Fruit fly (Drosophila melanogaster): ENCODE data around the gene crp.

crp gene

DNA sequence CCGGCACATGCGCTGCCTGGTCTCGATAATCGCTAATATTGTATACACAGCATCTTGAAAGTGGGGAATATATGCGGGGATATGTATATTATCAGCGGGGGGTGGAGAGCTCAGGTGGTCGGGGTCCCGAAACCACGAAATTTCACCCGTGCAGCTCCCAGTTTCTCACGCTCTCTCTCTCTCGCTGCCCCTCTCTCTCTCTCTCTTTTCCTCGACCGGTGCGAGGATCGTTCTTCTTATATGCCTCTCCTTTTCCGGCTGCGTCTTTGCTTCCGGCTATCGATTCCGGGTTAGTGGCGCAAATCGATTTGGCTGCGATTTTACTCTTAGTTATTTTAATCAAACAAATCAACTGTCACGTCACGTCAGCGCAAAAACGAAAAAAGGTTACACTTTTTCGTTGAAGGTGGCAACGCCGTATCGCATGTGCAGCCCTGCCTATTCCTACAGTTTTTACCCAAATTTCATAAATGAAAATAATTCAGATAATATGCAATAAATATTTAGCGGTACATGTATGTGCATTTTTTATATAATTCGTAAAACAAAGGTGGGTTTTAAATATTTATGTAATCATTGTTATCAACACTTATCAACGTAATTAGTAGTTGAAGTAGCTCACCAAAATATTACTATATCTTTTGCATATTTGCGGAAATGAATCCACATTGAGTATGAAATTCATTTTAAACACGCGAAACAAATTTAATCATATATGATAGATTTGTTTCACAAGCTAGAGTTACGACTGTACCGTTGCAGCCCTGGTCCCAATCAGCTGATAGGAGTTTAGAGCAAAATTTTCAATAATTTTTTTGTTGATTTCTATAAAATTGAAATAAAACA lies 12.2 kb upstream of the crp start, which contains the start of the genes heix and CG17328:
TSS of gene heix (minus strand) at position 393 of the 846 bp plus-strand sequence.
TSS of gene CG17328 (plus strand) at position 478 of the 846 bp plus-strand sequence.
- TF ChIP-seq sv (GFP tag; optimal IDR thresholded peaks at IDR 0.05) (peak; percentile 66), woc (GFP tag; optimal IDR thresholded peaks at IDR 0.05) (peak; percentile 83), lola (GFP tag; optimal IDR thresholded peaks at IDR 0.05) (no peak), Jra (GFP tag; optimal IDR thresholded peaks at IDR 0.05) (peak; percentile 20), Sp1 (GFP tag; optimal IDR thresholded peaks at IDR 0.05) (peak; percentile 74), CG9705 (GFP tag; optimal IDR thresholded peaks at IDR 0.05) (peak; percentile 69), Dif (GFP tag; optimal IDR thresholded peaks at IDR 0.05; ENCODE audit: partially characterized antibody) (peak; percentile 6), Hr83 (GFP tag; optimal IDR thresholded peaks at IDR 0.05; ENCODE audit: poor library complexity, severe bottlenecking) (no peak), Rel (GFP tag; optimal IDR thresholded peaks at IDR 0.05) (no peak), Rel (tag; optimal IDR thresholded peaks at IDR 0.05) (peak; percentile 19), foxo (GFP tag; optimal IDR thresholded peaks at IDR 0.05) (peak in 1 of 2 experiments; percentile 81), HLH106 (tag; optimal IDR thresholded peaks at IDR 0.05) (peak; percentile 81), N (GFP tag; optimal IDR thresholded peaks at IDR 0.05) (no peak), Mio (GFP tag; optimal IDR thresholded peaks at IDR 0.05) (no peak), jim (GFP tag; optimal IDR thresholded peaks at IDR 0.05) (no peak), dmrt93B (GFP tag; optimal IDR thresholded peaks at IDR 0.05) (no peak), CG32264 (GFP tag; optimal IDR thresholded peaks at IDR 0.05) (no peak), GATAd (GFP tag; optimal IDR thresholded peaks at IDR 0.05) (no peak), rgr (GFP tag; optimal IDR thresholded peaks at IDR 0.05) (peak; percentile 74), Abd-B (GFP tag; optimal IDR thresholded peaks at IDR 0.05) (no peak), Hnf4 (GFP tag; optimal IDR thresholded peaks at IDR 0.05) (peak; percentile 67), dsf (GFP tag; optimal IDR thresholded peaks at IDR 0.05; ENCODE audit: borderline replicate concordance) (peak; percentile 31), Vsx2 (GFP tag; optimal IDR thresholded peaks at IDR 0.05; ENCODE audit: partially characterized antibody) (no peak), psq (GFP tag; optimal IDR thresholded peaks at IDR 0.05) (peak; percentile 59), OdsH (GFP tag; optimal IDR thresholded peaks at IDR 0.05) (peak; percentile 66), ey (GFP tag; optimal IDR thresholded peaks at IDR 0.05) (peak; percentile 66), dl (GFP tag; optimal IDR thresholded peaks at IDR 0.05; ENCODE audit: insufficient read depth in 1 of 2, partially characterized antibody in 2 of 2) (no peak)

DNA sequence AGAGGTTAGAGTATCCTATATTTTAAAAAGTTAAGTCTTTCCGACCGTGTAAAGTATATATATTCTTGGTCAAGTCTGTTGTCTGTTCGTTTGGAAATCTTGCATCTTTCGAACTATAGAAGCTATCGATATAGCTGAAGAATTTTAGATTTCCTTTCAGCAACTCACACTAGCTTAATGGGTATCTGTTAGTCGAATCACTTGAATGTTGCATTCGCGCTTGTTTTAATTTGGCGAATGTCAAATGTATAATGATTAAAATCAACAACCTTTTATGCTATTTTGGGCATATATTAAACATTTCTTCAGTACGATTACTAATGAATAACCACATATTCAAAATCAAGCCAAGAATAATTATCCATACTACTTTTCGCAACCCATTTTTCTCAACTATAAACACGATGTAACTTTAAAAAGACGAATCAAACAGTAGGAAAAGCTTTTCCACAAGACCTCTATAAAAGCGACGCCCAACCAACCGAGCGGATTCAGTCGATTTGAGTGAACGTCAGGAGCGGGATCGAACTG lies 6.2 kb upstream of the crp start, which contains the start of gene Cyp303a1:
TSS of gene Cyp303a1 (plus strand) at position 481 of the 531 bp plus-strand sequence.
- TF ChIP-seq Hnf4 (GFP tag; optimal IDR thresholded peaks at IDR 0.05), result no peak
- no peak for TF ChIP-seq tai (GFP tag; optimal IDR thresholded peaks at IDR 0.05)
- TF ChIP-seq N (GFP tag; optimal IDR thresholded peaks at IDR 0.05), result no peak
- TF ChIP-seq rgr (GFP tag; optimal IDR thresholded peaks at IDR 0.05), result no peak
- TF ChIP-seq usp (GFP tag; optimal IDR thresholded peaks at IDR 0.05), result no peak
- no peak for TF ChIP-seq h (GFP tag; optimal IDR thresholded peaks at IDR 0.05)
- no peak for TF ChIP-seq Dif (GFP tag; optimal IDR thresholded peaks at IDR 0.05; ENCODE audit: partially characterized antibody)
- TF ChIP-seq dmrt93B (GFP tag; optimal IDR thresholded peaks at IDR 0.05), result no peak
- TF ChIP-seq Rel (GFP tag; optimal IDR thresholded peaks at IDR 0.05), result no peak
- no peak for TF ChIP-seq Rel (tag; optimal IDR thresholded peaks at IDR 0.05)
- TF ChIP-seq ey (GFP tag; optimal IDR thresholded peaks at IDR 0.05), result no peak
- no peak for TF ChIP-seq jim (GFP tag; optimal IDR thresholded peaks at IDR 0.05)
- TF ChIP-seq fru (GFP tag; optimal IDR thresholded peaks at IDR 0.05), result no peak
- no peak for TF ChIP-seq CG32264 (GFP tag; optimal IDR thresholded peaks at IDR 0.05)
- no peak for TF ChIP-seq Mio (GFP tag; optimal IDR thresholded peaks at IDR 0.05)
- no peak for TF ChIP-seq Jra (GFP tag; optimal IDR thresholded peaks at IDR 0.05)
- no peak for TF ChIP-seq sv (GFP tag; optimal IDR thresholded peaks at IDR 0.05)

DNA sequence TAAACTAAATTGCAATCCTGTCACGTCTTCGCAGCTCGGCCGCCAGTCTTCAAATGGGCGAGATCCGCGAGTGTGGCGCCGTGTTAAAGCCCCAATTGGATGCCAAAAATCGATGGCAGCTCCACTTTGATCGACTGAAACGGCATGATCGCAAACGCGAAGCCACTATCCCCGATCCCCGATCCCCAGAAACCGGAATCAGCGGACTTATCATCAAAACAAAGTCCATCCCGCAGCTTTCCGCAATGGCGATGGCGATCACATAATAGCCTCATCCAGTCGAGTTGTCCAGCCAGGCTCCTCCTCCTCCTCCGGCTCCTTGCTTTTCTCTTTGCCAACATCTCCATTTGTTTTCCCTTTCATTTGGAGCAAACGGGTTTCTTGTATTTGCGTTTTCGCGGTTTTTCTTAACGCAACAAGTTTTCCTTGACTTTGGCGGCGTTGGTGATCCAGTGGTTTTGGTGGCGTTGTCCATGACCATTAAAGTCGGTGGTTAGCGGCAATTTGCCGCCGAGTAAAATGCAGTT lies 5.5 kb upstream of the crp start, which contains the start of gene CG13258:
TSS of gene CG13258 (minus strand) at position 51 of the 527 bp plus-strand sequence.
- TF ChIP-seq foxo (GFP tag; optimal IDR thresholded peaks at IDR 0.05), result no peak

Measured in whole organism, wandering third instar larva.